Worm (Caenorhabditis elegans): ENCODE measurements around the gene bris-1.

Gene bris-1

DNA sequence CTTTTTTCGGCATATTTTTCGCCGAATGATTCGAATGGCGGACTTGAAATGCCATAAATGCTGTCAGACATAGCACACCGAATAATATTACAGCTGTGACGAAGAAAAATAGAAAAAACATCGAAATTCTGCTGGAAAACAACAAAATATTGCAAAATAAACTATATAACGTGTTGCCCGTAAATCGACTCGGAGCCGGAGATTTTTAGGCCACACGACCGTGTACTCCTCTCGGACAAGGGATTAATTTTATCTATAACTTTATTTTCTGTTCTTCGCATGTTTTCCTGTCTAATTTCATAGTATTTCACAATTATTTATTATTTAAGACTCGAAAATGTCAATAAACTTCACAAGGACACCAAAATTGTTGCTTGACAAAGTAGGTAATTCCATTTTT is 15.9 kb downstream of the bris-1 start, which contains the start of the genes algn-14 and M02B7.2 (continued):
- TF ChIP-seq egl-27 (tag; optimal IDR thresholded peaks at IDR 0.05) (no peak), fos-1 (tag; optimal IDR thresholded peaks at IDR 0.05) (no peak), sup-37 (GFP tag; optimal IDR thresholded peaks at IDR 0.05) (no peak), efl-3 (GFP tag; optimal IDR thresholded peaks at IDR 0.05) (no peak), pax-3 (tag; optimal IDR thresholded peaks at IDR 0.05) (peak; percentile 79), hpl-2 (GFP tag; optimal IDR thresholded peaks at IDR 0.05) (no peak), ceh-90 (tag; optimal IDR thresholded peaks at IDR 0.05) (peak; percentile 88), nhr-71 (tag; optimal IDR thresholded peaks at IDR 0.05) (peak; percentile 84), jun-1 (tag; optimal IDR thresholded peaks at IDR 0.05) (no peak), sptf-1 (tag; optimal IDR thresholded peaks at IDR 0.05) (no peak), ztf-11 (tag; optimal IDR thresholded peaks at IDR 0.05) (peak in 1 of 2 experiments; percentile 82), ceh-82 (tag; optimal IDR thresholded peaks at IDR 0.05) (peak; percentile 23 to 44 (median 25)), swsn-7 (tag; optimal IDR thresholded peaks at IDR 0.05) (peak; percentile 78), lir-3 (tag; optimal IDR thresholded peaks at IDR 0.05; ENCODE audit: poor library complexity) (peak; percentile 93), vab-15 (tag; optimal IDR thresholded peaks at IDR 0.05) (no peak), nhr-85 (tag) (peak; percentile 85), nhr-28 (tag; optimal IDR thresholded peaks at IDR 0.05) (no peak), nhr-237 (tag; optimal IDR thresholded peaks at IDR 0.05) (no peak), snu-23 (GFP tag; optimal IDR thresholded peaks at IDR 0.05) (peak; percentile 82), tlp-1 (tag; optimal IDR thresholded peaks at IDR 0.05) (no peak), irx-1 (tag; optimal IDR thresholded peaks at IDR 0.05) (peak; percentile 85), grh-1 (GFP tag; IDR thresholded peaks at IDR 0.05) (peak; percentile 12; the same call in 1 of the 2 replicates), mef-2 (tag; optimal IDR thresholded peaks at IDR 0.05) (no peak), lsy-2 (tag; optimal IDR thresholded peaks at IDR 0.05) (peak; percentile 73 to 76), dsc-1 (tag; optimal IDR thresholded peaks at IDR 0.05) (peak; percentile 87), mab-9 (GFP tag; IDR thresholded peaks at IDR 0.05) (no peak), tbx-2 (tag; optimal IDR thresholded peaks at IDR 0.05) (peak; percentile 84), skn-1 (tag; optimal IDR thresholded peaks at IDR 0.05) (no peak), dpl-1 (GFP tag; optimal IDR thresholded peaks at IDR 0.05) (peak; percentile 16 to 70 (median 61)), snpc-4 (tag; optimal IDR thresholded peaks at IDR 0.05) (peak; percentile 62), rnt-1 (tag; optimal IDR thresholded peaks at IDR 0.05) (peak; percentile 96), ama-1 (optimal IDR thresholded peaks at IDR 0.05) (no peak), nhr-90 (tag; optimal IDR thresholded peaks at IDR 0.05; ENCODE audit: poor library complexity) (peak; percentile 86), ceh-8 (GFP tag; optimal IDR thresholded peaks at IDR 0.05) (no peak), nhr-77 (tag; optimal IDR thresholded peaks at IDR 0.05) (peak; percentile 0), F16B12.6 (tag; optimal IDR thresholded peaks at IDR 0.05) (no peak), Y116A8C.19 (tag; optimal IDR thresholded peaks at IDR 0.05; ENCODE audit: borderline replicate concordance) (peak; percentile 45)

DNA sequence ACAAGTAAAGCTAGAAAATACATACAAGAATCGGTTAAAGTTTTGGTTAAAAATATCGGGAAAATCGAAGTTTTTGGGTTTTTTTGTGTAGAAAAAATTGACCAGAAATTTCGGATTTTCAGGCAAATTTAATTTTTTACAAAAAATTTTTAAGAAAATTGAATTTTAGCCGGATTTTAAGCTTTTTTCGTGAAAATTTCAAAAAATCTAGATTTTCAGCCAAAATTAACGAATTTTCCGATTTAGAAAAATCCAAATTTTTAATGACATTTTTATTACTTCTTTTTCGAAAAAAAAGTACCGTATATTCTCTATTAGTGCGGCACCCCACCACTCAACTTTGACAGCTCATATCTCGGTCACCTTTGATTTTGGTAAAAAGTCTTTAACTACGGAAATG is 18.2 kb downstream of the bris-1 start, which contains the start of gene osm-3:
osm-3 (minus strand) TSS at position 101 of the 400 bp plus-strand sequence.
- no peak for TF ChIP-seq dsc-1 (tag; optimal IDR thresholded peaks at IDR 0.05)

DNA sequence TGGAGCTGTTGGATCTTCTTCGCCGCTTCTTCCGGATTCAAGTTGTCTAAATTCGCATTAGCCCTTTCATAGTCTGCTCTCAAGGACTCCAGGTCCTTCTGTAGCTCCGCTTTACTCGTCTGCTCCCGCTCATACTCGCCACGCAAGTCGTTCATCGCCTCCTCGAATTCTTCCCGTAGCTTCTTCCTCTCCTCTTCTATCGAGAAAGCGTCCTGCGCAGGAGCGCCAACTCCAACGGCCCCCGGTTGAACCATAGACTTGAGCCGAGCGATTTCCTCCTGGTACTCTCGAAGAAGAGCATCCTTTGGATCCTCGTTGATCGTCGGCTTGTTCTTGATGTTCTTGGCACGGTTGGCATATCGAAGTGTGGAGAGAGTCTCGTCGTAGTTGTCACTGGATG is 21.7 kb downstream of the bris-1 start:
- TF ChIP-seq fkh-4 (tag; optimal IDR thresholded peaks at IDR 0.05; ENCODE audit: borderline replicate concordance), result no peak
- no peak for TF ChIP-seq mef-2 (tag; optimal IDR thresholded peaks at IDR 0.05)
- no peak for TF ChIP-seq fkh-10 (GFP tag; optimal IDR thresholded peaks at IDR 0.05)
- no peak for TF ChIP-seq irx-1 (tag; optimal IDR thresholded peaks at IDR 0.05)
- TF ChIP-seq unc-98 (GFP tag; IDR thresholded peaks at IDR 0.05), result no peak
- no peak for TF ChIP-seq elt-3 (tag; optimal IDR thresholded peaks at IDR 0.05)
- TF ChIP-seq rnt-1 (tag; optimal IDR thresholded peaks at IDR 0.05), result no peak
- no peak for TF ChIP-seq C04F5.9 (tag; optimal IDR thresholded peaks at IDR 0.05)
- TF ChIP-seq unc-130 (tag; optimal IDR thresholded peaks at IDR 0.05), result no peak
- no peak for TF ChIP-seq lin-13 (GFP tag; optimal IDR thresholded peaks at IDR 0.05)
- no peak for TF ChIP-seq lin-39 (tag; optimal IDR thresholded peaks at IDR 0.05)
- TF ChIP-seq vab-15 (tag; optimal IDR thresholded peaks at IDR 0.05), result no peak
- no peak for TF ChIP-seq ztf-11 (tag; optimal IDR thresholded peaks at IDR 0.05)
- no peak for TF ChIP-seq fkh-8 (tag; optimal IDR thresholded peaks at IDR 0.05)
- TF ChIP-seq F16B12.6 (tag; optimal IDR thresholded peaks at IDR 0.05), result no peak
